Fruit fly (Drosophila melanogaster) whole organism, embryonic: Measurements from ENCODE around the gene CG17221.

Source experiments
- CG1024 ChIP-seq: fragments of 200-800 bp; sonication (Bioruptor generic); IDR thresholded peaks from 2 replicates; pipeline ENCODE4 v1.3.6; 2022; ENCODE audit warnings: missing biosample characterization, missing genetic modification characterization
- CG11695 ChIP-seq: fragments of 200-800 bp; sonication (Bioruptor generic); IDR thresholded peaks from 3 replicates; pipeline ENCODE4 v1.3.6; 2022; ENCODE audit warnings: missing biosample characterization, missing genetic modification characterization
- CG13424 ChIP-seq: fragments of 200-800 bp; sonication (Bioruptor generic); optimal IDR thresholded peaks from 2 replicates; lab custom pipeline; 2019; ENCODE audit warnings: missing biosample characterization, mild to moderate bottlenecking, missing genetic modification characterization, moderate library complexity
- CG15269 ChIP-seq: fragments of 200-800 bp; sonication (Bioruptor generic); optimal IDR thresholded peaks from 2 replicates; lab custom pipeline; 2018; ENCODE audit warnings: missing biosample characterization, mild to moderate bottlenecking, missing genetic modification characterization, moderate library complexity
- CG15601 ChIP-seq: fragments of 200-800 bp; sonication (Bioruptor generic); optimal IDR thresholded peaks from 3 replicates; lab custom pipeline; 2019; ENCODE audit warnings: missing biosample characterization, mild to moderate bottlenecking, missing genetic modification characterization, moderate library complexity
- CG1603 ChIP-seq: fragments of 200-800 bp; sonication (Bioruptor generic); optimal IDR thresholded peaks from 2 replicates; lab custom pipeline; 2019; ENCODE audit warnings: missing biosample characterization, mild to moderate bottlenecking, missing genetic modification characterization, moderate library complexity
- CG16813 ChIP-seq: fragments of 200-800 bp; sonication (Bioruptor generic); IDR thresholded peaks from 3 replicates; pipeline ENCODE4 v1.3.6; 2022; ENCODE audit warnings: missing biosample characterization, missing genetic modification characterization; ENCODE audit not compliant: partially characterized antibody
- CG16815 ChIP-seq: fragments of 200-800 bp; sonication (Bioruptor generic); optimal IDR thresholded peaks from 3 replicates; lab custom pipeline; 2017; ENCODE audit warnings: missing biosample characterization, mild to moderate bottlenecking, missing genetic modification characterization
- CG17359 ChIP-seq: fragments of 200-800 bp; sonication (Bioruptor generic); optimal IDR thresholded peaks from 3 replicates; lab custom pipeline; 2018; ENCODE audit warnings: missing biosample characterization, mild to moderate bottlenecking, missing genetic modification characterization, moderate library complexity
- CG1832 ChIP-seq: fragments of 200-800 bp; sonication (Bioruptor generic); optimal IDR thresholded peaks from 2 replicates; lab custom pipeline; 2017; ENCODE audit warnings: missing biosample characterization, mild to moderate bottlenecking, missing genetic modification characterization, inconsistent platforms
- CG2678 ChIP-seq: fragments of 200-800 bp; sonication (Bioruptor generic); optimal IDR thresholded peaks from 3 replicates; lab custom pipeline; 2019; ENCODE audit warnings: missing biosample characterization, mild to moderate bottlenecking, missing genetic modification characterization, moderate library complexity
- CG30431 ChIP-seq: fragments of 200-800 bp; sonication (Bioruptor generic); optimal IDR thresholded peaks from 2 replicates; lab custom pipeline; 2017; ENCODE audit warnings: missing biosample characterization, missing genetic modification characterization
- CG4707 ChIP-seq: fragments of 200-800 bp; sonication (Bioruptor generic); optimal IDR thresholded peaks from 2 replicates; lab custom pipeline; 2018; ENCODE audit warnings: missing biosample characterization, mild to moderate bottlenecking, missing genetic modification characterization, moderate library complexity
- CG7987 ChIP-seq: fragments of 200-800 bp; sonication (Bioruptor generic); optimal IDR thresholded peaks from 2 replicates; lab custom pipeline; 2018; ENCODE audit warnings: missing biosample characterization, mild to moderate bottlenecking, missing genetic modification characterization, moderate library complexity
- CG8089 ChIP-seq: fragments of 200-800 bp; sonication (Bioruptor generic); optimal IDR thresholded peaks from 3 replicates; lab custom pipeline; 2016; ENCODE audit warnings: missing biosample characterization, missing genetic modification characterization
- CTCF ChIP-seq: fragments of 200-800 bp; sonication (Bioruptor generic); optimal IDR thresholded peaks from 2 replicates; lab custom pipeline; 2017; ENCODE audit warnings: missing biosample characterization, mild to moderate bottlenecking, missing genetic modification characterization, moderate library complexity
- Doc2 ChIP-seq: fragments of 200-800 bp; sonication (Bioruptor generic); IDR thresholded peaks from 2 replicates; pipeline ENCODE4 v1.3.6; 2022; ENCODE audit warnings: missing biosample characterization, missing genetic modification characterization
- Drgx ChIP-seq: fragments of 200-800 bp; sonication (Bioruptor generic); IDR thresholded peaks from 2 replicates; pipeline ENCODE4 v1.3.6; 2022; ENCODE audit warnings: missing biosample characterization, missing genetic modification characterization
- Fer3 ChIP-seq: fragments of 200-800 bp; sonication (Bioruptor generic); optimal IDR thresholded peaks from 2 replicates; lab custom pipeline; 2018; ENCODE audit warnings: missing biosample characterization, mild to moderate bottlenecking, missing genetic modification characterization, moderate library complexity
- HmgD ChIP-seq: fragments of 200-800 bp; sonication (Bioruptor generic); optimal IDR thresholded peaks from 3 replicates; lab custom pipeline; 2016; ENCODE audit warnings: missing biosample characterization, missing genetic modification characterization
- Hmr ChIP-seq: fragments of 200-800 bp; sonication (Bioruptor generic); optimal IDR thresholded peaks from 3 replicates; lab custom pipeline; 2017; ENCODE audit warnings: mild to moderate bottlenecking, missing biosample characterization, missing genetic modification reagents, missing genetic modification characterization
- NC2α ChIP-seq: fragments of 200-800 bp; sonication (Bioruptor generic); optimal IDR thresholded peaks from 2 replicates; lab custom pipeline; 2016; ENCODE audit warnings: missing biosample characterization, missing genetic modification characterization
- Neu2 ChIP-seq: fragments of 200-800 bp; sonication (Bioruptor generic); optimal IDR thresholded peaks from 3 replicates; lab custom pipeline; 2016; ENCODE audit warnings: missing biosample characterization, missing genetic modification characterization, borderline replicate concordance
- Optix ChIP-seq: fragments of 200-800 bp; sonication (Bioruptor generic); IDR thresholded peaks from 3 replicates; pipeline ENCODE4 v1.3.6; 2022; ENCODE audit warnings: missing biosample characterization, missing genetic modification characterization
- Pdp1 ChIP-seq, 2 experiments: fragments of 200-800 bp; sonication (Bioruptor generic); optimal IDR thresholded peaks; 3 replicates each; lab custom pipeline; 2016; ENCODE audit warnings: missing biosample characterization in 2 of 2, missing genetic modification characterization in 2 of 2, mild to moderate bottlenecking in 1 of 2, moderate library complexity in 1 of 2
- Sin3A ChIP-seq: fragments of >200 bp; optimal IDR thresholded peaks from 2 replicates; lab custom pipeline; 2018
- Stat92E ChIP-seq, 3 experiments: fragments of >200 bp in 2 of 3; fragments of 200-800 bp in 1 of 3; sonication (Bioruptor generic) in 1 of 3; optimal IDR thresholded peaks; 2 replicates each; lab custom pipeline; 2017 to 2019; ENCODE audit warnings: missing biosample characterization in 3 of 3, missing genetic modification characterization in 3 of 3, mild to moderate bottlenecking in 1 of 3, moderate library complexity in 1 of 3
- Trl ChIP-seq, 3 experiments: fragments of >200 bp in 2 of 3; fragments of 200-800 bp in 1 of 3; sonication (Bioruptor generic) in 1 of 3; optimal IDR thresholded peaks; 2 replicates in 1 of 3; 3 replicates in 2 of 3; lab custom pipeline; 2016 to 2017; ENCODE audit warnings: missing biosample characterization in 1 of 3, missing genetic modification characterization in 1 of 3
- Xrp1 ChIP-seq: fragments of 200-800 bp; sonication (Bioruptor generic); IDR thresholded peaks from 2 replicates; pipeline ENCODE4 v1.3.6; 2022; ENCODE audit warnings: missing biosample characterization, missing genetic modification characterization
- YL-1 ChIP-seq: fragments of 200-800 bp; sonication (Bioruptor generic); optimal IDR thresholded peaks from 3 replicates; lab custom pipeline; 2017; ENCODE audit warnings: missing biosample characterization, mild to moderate bottlenecking, missing genetic modification characterization
- bab2 ChIP-seq: fragments of 200-800 bp; sonication (Bioruptor generic); optimal IDR thresholded peaks from 2 replicates; lab custom pipeline; 2016; ENCODE audit warnings: missing biosample characterization, missing genetic modification characterization
- br ChIP-seq: fragments of >200 bp; optimal IDR thresholded peaks from 2 replicates; lab custom pipeline; 2017
- btn ChIP-seq: fragments of 200-800 bp; sonication (Bioruptor generic); optimal IDR thresholded peaks from 2 replicates; lab custom pipeline; 2016; ENCODE audit warnings: missing biosample characterization, missing genetic modification characterization
- corto ChIP-seq: fragments of 200-800 bp; sonication (Bioruptor generic); optimal IDR thresholded peaks from 2 replicates; lab custom pipeline; 2016; ENCODE audit warnings: missing biosample characterization, mild to moderate bottlenecking, missing genetic modification characterization, moderate library complexity
- dati ChIP-seq: fragments of 200-800 bp; sonication (Bioruptor generic); IDR thresholded peaks from 2 replicates; pipeline ENCODE4 v1.3.6; 2022; ENCODE audit warnings: missing biosample characterization, missing genetic modification characterization
- ewg ChIP-seq: fragments of 200-800 bp; sonication (Bioruptor generic); optimal IDR thresholded peaks from 3 replicates; lab custom pipeline; 2017; ENCODE audit warnings: mild to moderate bottlenecking, missing biosample characterization, missing genetic modification reagents, missing genetic modification characterization
- fd96Cb ChIP-seq: fragments of 200-800 bp; sonication (Bioruptor generic); optimal IDR thresholded peaks from 2 replicates; lab custom pipeline; 2018; ENCODE audit warnings: missing biosample characterization, mild to moderate bottlenecking, missing genetic modification characterization, moderate library complexity
- gce ChIP-seq: fragments of 200-800 bp; sonication (Bioruptor generic); IDR thresholded peaks from 3 replicates; pipeline ENCODE4 v1.3.6; 2022; ENCODE audit warnings: missing biosample characterization, missing genetic modification characterization
- gsb-n ChIP-seq: fragments of 200-800 bp; sonication (Bioruptor generic); optimal IDR thresholded peaks from 3 replicates; lab custom pipeline; 2018; ENCODE audit warnings: missing biosample characterization, mild to moderate bottlenecking, missing genetic modification characterization
- gt ChIP-seq: fragments of 200-800 bp; sonication (Bioruptor generic); IDR thresholded peaks from 2 replicates; pipeline ENCODE4 v1.3.6; 2022; ENCODE audit warnings: missing biosample characterization, missing genetic modification characterization
- her ChIP-seq: fragments of 200-800 bp; sonication (Bioruptor generic); optimal IDR thresholded peaks from 2 replicates; lab custom pipeline; 2016; ENCODE audit warnings: missing biosample characterization, missing genetic modification characterization
- mld ChIP-seq: fragments of 200-800 bp; sonication (Bioruptor generic); IDR thresholded peaks from 3 replicates; pipeline ENCODE4 v1.3.6; 2022; ENCODE audit warnings: missing biosample characterization, missing genetic modification characterization; ENCODE audit not compliant: partially characterized antibody
- sim ChIP-seq: fragments of 200-800 bp; sonication (Bioruptor generic); IDR thresholded peaks from 2 replicates; pipeline ENCODE4 v1.3.6; 2022; ENCODE audit warnings: missing biosample characterization, missing genetic modification characterization
- slou ChIP-seq: fragments of 200-800 bp; sonication (Bioruptor generic); optimal IDR thresholded peaks from 3 replicates; lab custom pipeline; 2016; ENCODE audit warnings: missing biosample characterization, missing genetic modification characterization
- tin ChIP-seq: fragments of 200-800 bp; sonication (Bioruptor generic); optimal IDR thresholded peaks from 3 replicates; lab custom pipeline; 2016; ENCODE audit warnings: missing biosample characterization, missing genetic modification characterization
- zfh2 ChIP-seq: fragments of 200-800 bp; sonication (Bioruptor generic); optimal IDR thresholded peaks from 2 replicates; lab custom pipeline; 2016; ENCODE audit warnings: missing biosample characterization, missing genetic modification characterization

CG17221 gene

dm6 chr2L:2992664-2993174, 47.1 kb upstream of the CG17221 start, which contains the start of the genes okr and CG3558 (continued):
- no peak for TF ChIP-seq mld (GFP tag; lab: Robert Waterston, UW)
- no peak for TF ChIP-seq Xrp1 (GFP tag; lab: Robert Waterston, UW)
- no peak for TF ChIP-seq gt (GFP tag; lab: Robert Waterston, UW)
- TF ChIP-seq CG1832 (GFP tag; lab: Kevin White, UChicago) = no peak
- no peak for TF ChIP-seq CG15601 (tag; lab: Kevin White, UChicago)
- no peak for TF ChIP-seq CG1024
- TF ChIP-seq CG4707 = peak; percentile 10
- no peak for TF ChIP-seq her (GFP tag; lab: Kevin White, UChicago)
- TF ChIP-seq ewg = no peak
- no peak for TF ChIP-seq gsb-n
- no peak for TF ChIP-seq Hmr (GFP tag; lab: Kevin White, UChicago)
- TF ChIP-seq dati (GFP tag; lab: Robert Waterston, UW) = no peak
- no peak for TF ChIP-seq CG16815 (GFP tag; lab: Kevin White, UChicago)
- TF ChIP-seq CG7987 (GFP tag; lab: Kevin White, UChicago) = no peak
- TF ChIP-seq br (lab: Kevin White, UChicago) = no peak
- no peak for TF ChIP-seq tin (GFP tag; lab: Kevin White, UChicago)
- no peak for TF ChIP-seq CG15269
- TF ChIP-seq CG2678 = no peak
- TF ChIP-seq Doc2 (GFP tag; lab: Robert Waterston, UW) = no peak
- TF ChIP-seq CG8089 = no peak
- no peak for TF ChIP-seq sim (GFP tag; lab: Robert Waterston, UW)
- TF ChIP-seq HmgD = no peak
- TF ChIP-seq CG1603 = peak; percentile 82
- TF ChIP-seq Fer3 (tag; lab: Kevin White, UChicago) = no peak
- peak; percentile 63 for TF ChIP-seq Sin3A
- no peak for TF ChIP-seq corto (GFP tag; lab: Kevin White, UChicago)
- TF ChIP-seq zfh2 = no peak
- TF ChIP-seq CG16813 (GFP tag; lab: Robert Waterston, UW) = peak; percentile 84
- no peak for TF ChIP-seq CG13424
- TF ChIP-seq YL-1 = peak; percentile 26
- TF ChIP-seq CG17359 = no peak
- TF ChIP-seq Optix (GFP tag; lab: Robert Waterston, UW) = no peak
- no peak for TF ChIP-seq CTCF
- no peak for TF ChIP-seq CG11695 (GFP tag; lab: Robert Waterston, UW)
- no peak for TF ChIP-seq gce
- TF ChIP-seq CG30431 (GFP tag; lab: Kevin White, UChicago) = no peak
- no peak for TF ChIP-seq slou (GFP tag; lab: Kevin White, UChicago)
- no peak for TF ChIP-seq fd96Cb
- no peak for TF ChIP-seq bab2
- TF ChIP-seq NC2α = no peak
- TF ChIP-seq Neu2 = no peak
- no peak for TF ChIP-seq Drgx (GFP tag; lab: Robert Waterston, UW)
- no peak for TF ChIP-seq Trl (optimal IDR thresholded peaks at IDR 0.05; lab: Kevin White, UChicago)
- TF ChIP-seq Trl (GFP tag; optimal IDR thresholded peaks at IDR 0.05; lab: Kevin White, UChicago) = no peak
- no peak for TF ChIP-seq btn (GFP tag; lab: Kevin White, UChicago)
- no peak for TF ChIP-seq Stat92E (GFP tag; optimal IDR thresholded peaks at IDR 0.05; lab: Kevin White, UChicago)
- TF ChIP-seq Pdp1 (GFP tag; optimal IDR thresholded peaks at IDR 0.05; lab: Kevin White, UChicago) = peak in 1 of 2 experiments; percentile 1
- TF ChIP-seq, all 482 proteins: peak for 75
